Worm (Caenorhabditis elegans) whole organism, L4 larva: ENCODE results near the gene aat-3.
A peak's percentile ranks its signal among the peaks of the same experiment; 100 is the strongest.

Experiments used
- T20F7.1 ChIP-seq: fragments of 200-800 bp; sonication (Bioruptor generic); optimal IDR thresholded peaks from 2 replicates; lab custom pipeline; 2018; ENCODE audit warnings: mild to moderate bottlenecking, missing genetic modification characterization, missing compliant biosample characterization
- T26A8.4 ChIP-seq: fragments of 200-800 bp; sonication (Bioruptor generic); IDR thresholded peaks from 2 replicates; pipeline ENCODE4 v1.3.6; 2022; ENCODE audit warnings: missing genetic modification characterization, missing compliant biosample characterization
- Y105C5A.15 ChIP-seq: fragments of 200-800 bp; sonication (Bioruptor generic); IDR thresholded peaks from 2 replicates; pipeline ENCODE4 v1.3.6; 2022; ENCODE audit warnings: missing genetic modification characterization, missing compliant biosample characterization
- ZK337.2 ChIP-seq: fragments of 200-800 bp; sonication (Bioruptor generic); IDR thresholded peaks from 2 replicates; pipeline ENCODE4 v1.3.6; 2022; ENCODE audit warnings: missing genetic modification reagents, missing genetic modification characterization, missing compliant biosample characterization
- ZK546.5 ChIP-seq, 2 experiments: sonication (generic microtip); optimal IDR thresholded peaks; 2 replicates each; lab custom pipeline; 2017; ENCODE audit warnings: missing biosample characterization in 2 of 2, missing genetic modification characterization in 2 of 2
- aha-1 ChIP-seq: fragments of 150-350 bp; peaks from one replicate; lab custom pipeline; 2014; ENCODE audit warnings: missing biosample characterization, missing genetic modification characterization
- aly-2 ChIP-seq: sonication (generic microtip); optimal IDR thresholded peaks from 2 replicates; lab custom pipeline; 2018; ENCODE audit warnings: missing biosample characterization, missing genetic modification characterization
- ceh-20 ChIP-seq: fragments of 200-800 bp; sonication (Bioruptor generic); IDR thresholded peaks from 2 replicates; pipeline ENCODE4 v1.3.6; 2022; ENCODE audit warnings: missing genetic modification reagents, missing genetic modification characterization, missing compliant biosample characterization
- ceh-28 ChIP-seq: fragments of 150-350 bp; optimal IDR thresholded peaks from 2 replicates; lab custom pipeline; 2014; ENCODE audit warnings: missing biosample characterization, missing genetic modification reagents, missing genetic modification characterization
- ceh-44 ChIP-seq: fragments of 200-800 bp; sonication (Bioruptor generic); IDR thresholded peaks from 2 replicates; pipeline ENCODE4 v1.3.6; 2022; ENCODE audit warnings: missing genetic modification reagents, missing genetic modification characterization, missing compliant biosample characterization
- cey-2 ChIP-seq: sonication (generic microtip); optimal IDR thresholded peaks from 3 replicates; lab custom pipeline; 2017; ENCODE audit warnings: missing genetic modification characterization, mild to moderate bottlenecking, missing compliant biosample characterization, antibody characterized with exemption, borderline replicate concordance; ENCODE audit not compliant: insufficient read depth
- ctbp-1 ChIP-seq: fragments of 200-800 bp; sonication (Bioruptor generic); IDR thresholded peaks from 2 replicates; pipeline ENCODE4 v1.3.6; 2022; ENCODE audit warnings: missing genetic modification reagents, missing genetic modification characterization, missing compliant biosample characterization
- daf-8 ChIP-seq: fragments of 200-800 bp; sonication (Bioruptor generic); IDR thresholded peaks from 2 replicates; pipeline ENCODE4 v1.3.6; 2022; ENCODE audit warnings: missing genetic modification characterization, missing compliant biosample characterization
- dmd-6 ChIP-seq: fragments of 200-800 bp; sonication (Bioruptor generic); IDR thresholded peaks from 2 replicates; pipeline ENCODE4 v1.3.6; 2022; ENCODE audit warnings: missing genetic modification reagents, missing genetic modification characterization, missing compliant biosample characterization
- dmd-8 ChIP-seq: fragments of 200-800 bp; sonication (Bioruptor generic); IDR thresholded peaks from 2 replicates; pipeline ENCODE4 v1.3.6; 2022; ENCODE audit warnings: missing genetic modification characterization, missing compliant biosample characterization
- fos-1 ChIP-seq: fragments of 150-350 bp; optimal IDR thresholded peaks from 2 replicates; lab custom pipeline; 2014; ENCODE audit warnings: missing biosample characterization, missing genetic modification characterization
- gei-8 ChIP-seq: fragments of 200-800 bp; sonication (Bioruptor generic); optimal IDR thresholded peaks from 2 replicates; lab custom pipeline; 2018; ENCODE audit warnings: mild to moderate bottlenecking, missing genetic modification characterization, missing compliant biosample characterization
- hlh-30 ChIP-seq: sonication (generic microtip); optimal IDR thresholded peaks from 2 replicates; lab custom pipeline; 2017; ENCODE audit warnings: antibody characterized with exemption, mild to moderate bottlenecking, missing genetic modification characterization, missing compliant biosample characterization; ENCODE audit not compliant: insufficient read depth
- hmg-1.1 ChIP-seq: fragments of 200-800 bp; sonication (Bioruptor generic); IDR thresholded peaks from 2 replicates; pipeline ENCODE4 v1.3.6; 2022; ENCODE audit warnings: missing genetic modification reagents, missing genetic modification characterization, missing compliant biosample characterization
- jun-1 ChIP-seq: fragments of 150-350 bp; optimal IDR thresholded peaks from 2 replicates; lab custom pipeline; 2014; ENCODE audit warnings: missing biosample characterization, missing genetic modification reagents, missing genetic modification characterization
- lin-13 ChIP-seq: fragments of 150-350 bp; optimal IDR thresholded peaks from 2 replicates; lab custom pipeline; 2014; ENCODE audit warnings: missing biosample characterization, missing genetic modification reagents, missing genetic modification characterization
- lin-29 ChIP-seq: fragments of 200-800 bp; sonication (Bioruptor generic); IDR thresholded peaks from 2 replicates; pipeline ENCODE4 v1.3.6; 2022; ENCODE audit warnings: missing genetic modification reagents, missing genetic modification characterization, missing compliant biosample characterization
- lin-38 ChIP-seq: fragments of 200-800 bp; sonication (Bioruptor generic); IDR thresholded peaks from 2 replicates; pipeline ENCODE4 v1.3.6; 2022; ENCODE audit warnings: missing genetic modification reagents, missing genetic modification characterization, missing compliant biosample characterization
- mdl-1 ChIP-seq, 2 experiments: fragments of 150-350 bp in 1 of 2; sonication (generic microtip) in 1 of 2; optimal IDR thresholded peaks; 2 replicates each; lab custom pipeline; 2014 to 2017; ENCODE audit warnings: missing biosample characterization in 2 of 2, missing genetic modification characterization in 2 of 2
- mdt-29 ChIP-seq: fragments of 200-800 bp; sonication (Bioruptor generic); IDR thresholded peaks from 2 replicates; pipeline ENCODE4 v1.3.6; 2022; ENCODE audit warnings: missing genetic modification reagents, missing genetic modification characterization, missing compliant biosample characterization
- mep-1 ChIP-seq: fragments of 150-350 bp; sonication (generic microtip); optimal IDR thresholded peaks from 3 replicates; lab custom pipeline; 2014; ENCODE audit warnings: missing biosample characterization, missing genetic modification characterization
- mes-2 ChIP-seq: sonication (generic microtip); optimal IDR thresholded peaks from 2 replicates; lab custom pipeline; 2016; ENCODE audit warnings: missing genotype, mild to moderate bottlenecking, missing genetic modification characterization, missing compliant biosample characterization; ENCODE audit not compliant: poor library complexity, severe bottlenecking
- mxl-3 ChIP-seq: fragments of 200-800 bp; sonication (Bioruptor generic); optimal IDR thresholded peaks from 2 replicates; lab custom pipeline; 2018; ENCODE audit warnings: mild to moderate bottlenecking, missing genetic modification characterization, missing compliant biosample characterization
- nhr-10 ChIP-seq: fragments of 150-350 bp; optimal IDR thresholded peaks from 2 replicates; lab custom pipeline; 2014; ENCODE audit warnings: missing biosample characterization, missing genetic modification characterization
- nhr-111 ChIP-seq: fragments of 200-800 bp; sonication (Bioruptor generic); optimal IDR thresholded peaks from 2 replicates; lab custom pipeline; 2018; ENCODE audit warnings: mild to moderate bottlenecking, missing genetic modification characterization, missing compliant biosample characterization
- nhr-237 ChIP-seq: sonication (generic microtip); optimal IDR thresholded peaks from 2 replicates; lab custom pipeline; 2017; ENCODE audit warnings: missing biosample characterization, missing genetic modification characterization
- nhr-28 ChIP-seq: fragments of 150-350 bp; optimal IDR thresholded peaks from 2 replicates; lab custom pipeline; 2014; ENCODE audit warnings: missing biosample characterization, missing genetic modification characterization
- nhr-77 ChIP-seq: fragments of 150-350 bp; optimal IDR thresholded peaks from 2 replicates; lab custom pipeline; 2014; ENCODE audit warnings: missing biosample characterization, missing genetic modification characterization
- pha-4 ChIP-seq, 2 experiments: fragments of 150-350 bp in 1 of 2; fragments of 200-800 bp in 1 of 2; sonication (Bioruptor generic) in 1 of 2; IDR thresholded peaks in 1 of 2; optimal IDR thresholded peaks in 1 of 2; 2 replicates each; pipeline versions ENCODE4 v1.3.6 to Lab custom; 2014 to 2022; ENCODE audit warnings: missing genetic modification characterization in 2 of 2, missing genetic modification reagents in 2 of 2, missing biosample characterization in 1 of 2, missing compliant biosample characterization in 1 of 2
- php-3 ChIP-seq: fragments of 200-800 bp; sonication (Bioruptor generic); IDR thresholded peaks from 2 replicates; pipeline ENCODE4 v1.3.6; 2022; ENCODE audit warnings: missing genetic modification reagents, missing genetic modification characterization, missing compliant biosample characterization
- pqm-1 ChIP-seq: sonication (generic microtip); optimal IDR thresholded peaks from 2 replicates; lab custom pipeline; 2017; ENCODE audit warnings: missing biosample characterization, missing genetic modification characterization
- sdz-12 ChIP-seq: fragments of 200-800 bp; sonication (Bioruptor generic); optimal IDR thresholded peaks from 2 replicates; lab custom pipeline; 2018; ENCODE audit warnings: mild to moderate bottlenecking, missing genetic modification characterization, missing compliant biosample characterization
- set-16 ChIP-seq: fragments of 200-800 bp; sonication (Bioruptor generic); IDR thresholded peaks from 2 replicates; pipeline ENCODE4 v1.3.6; 2022; ENCODE audit warnings: missing genetic modification reagents, missing genetic modification characterization, missing compliant biosample characterization
- skn-1 ChIP-seq: fragments of 150-350 bp; optimal IDR thresholded peaks from 2 replicates; lab custom pipeline; 2014; ENCODE audit warnings: missing biosample characterization, missing genetic modification characterization
- spr-1 ChIP-seq: sonication (generic microtip); optimal IDR thresholded peaks from 2 replicates; lab custom pipeline; 2016; ENCODE audit warnings: mild to moderate bottlenecking, missing genetic modification characterization, missing compliant biosample characterization
- spr-3 ChIP-seq: fragments of 200-800 bp; sonication (Bioruptor generic); optimal IDR thresholded peaks from 2 replicates; lab custom pipeline; 2018; ENCODE audit warnings: mild to moderate bottlenecking, missing genetic modification characterization, missing compliant biosample characterization
- tag-97 ChIP-seq: fragments of 200-800 bp; sonication (Bioruptor generic); IDR thresholded peaks from 2 replicates; pipeline ENCODE4 v1.3.6; 2022; ENCODE audit warnings: missing genetic modification characterization, missing compliant biosample characterization
- tra-1 ChIP-seq: fragments of 200-800 bp; sonication (Bioruptor generic); IDR thresholded peaks from 2 replicates; pipeline ENCODE4 v1.3.6; 2022; ENCODE audit warnings: missing genetic modification reagents, missing genetic modification characterization, missing compliant biosample characterization
- unc-39 ChIP-seq: sonication (generic microtip); optimal IDR thresholded peaks from 2 replicates; lab custom pipeline; 2017; ENCODE audit warnings: missing biosample characterization, missing genetic modification characterization
- unc-62 ChIP-seq, 3 experiments: fragments of 150-350 bp in 1 of 3; sonication (generic microtip); optimal IDR thresholded peaks in 2 of 3; peaks in 1 of 3; 1 replicate in 1 of 3; 2 replicates in 2 of 3; lab custom pipeline; 2014 to 2017; ENCODE audit warnings: missing biosample characterization in 3 of 3, missing genetic modification characterization in 3 of 3, missing genetic modification reagents in 3 of 3, missing genotype in 1 of 3
- vab-7 ChIP-seq: fragments of 200-800 bp; sonication (Bioruptor generic); IDR thresholded peaks from 2 replicates; pipeline ENCODE4 v1.3.6; 2022; ENCODE audit warnings: missing genetic modification reagents, missing genetic modification characterization, missing compliant biosample characterization
- zag-1 ChIP-seq: fragments of 150-350 bp; optimal IDR thresholded peaks from 2 replicates; lab custom pipeline; 2014; ENCODE audit warnings: missing biosample characterization, missing genetic modification characterization
- zfp-3 ChIP-seq: fragments of 200-800 bp; sonication (Bioruptor generic); conservative IDR thresholded peaks from 2 replicates; pipeline ENCODE4 v1.3.6; 2022; ENCODE audit warnings: missing genetic modification reagents, missing genetic modification characterization, missing compliant biosample characterization

The aat-3 gene

ce11 chrX:2567761-2568160 is 15.7 kb downstream of the aat-3 start:
- TF ChIP-seq vab-7 (GFP tag; lab: Robert Waterston, UW) (no peak), dmd-6 (0 out of 2 replicates have a peak, but pooled peaks have one; percentile 36), nhr-28 (peak; percentile 12)
- TF ChIP-seq, all 104 proteins: peak for 2

DNA sequence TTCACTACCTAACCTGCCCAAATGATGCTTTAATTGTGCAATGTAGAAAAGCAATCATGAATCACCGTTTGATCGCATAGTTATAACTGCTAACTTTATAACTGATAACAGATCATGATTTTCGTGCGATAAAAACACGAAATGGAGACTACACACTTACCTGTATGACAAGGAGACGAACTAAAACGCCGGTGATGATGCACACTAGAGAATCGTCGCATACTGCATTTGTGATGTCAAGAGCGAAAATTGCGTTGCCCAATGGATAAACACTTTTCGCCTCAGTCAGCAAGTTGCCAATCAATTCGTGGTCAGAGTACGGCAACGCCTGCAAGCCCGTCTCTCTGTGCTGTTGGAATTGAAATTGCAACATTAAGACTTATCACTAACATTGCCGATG is 17.0 kb downstream of the aat-3 start:
- TF ChIP-seq spr-3 (GFP tag; lab: Kevin White, UChicago) (no peak), aly-2 (no peak), unc-39 (tag; lab: Kevin White, UChicago) (no peak), pha-4 (GFP tag; IDR thresholded peaks at IDR 0.05; lab: Robert Waterston, UW) (no peak), pha-4 (tag; optimal IDR thresholded peaks at IDR 0.05; lab: Kevin White, UChicago) (no peak), spr-1 (tag; lab: Kevin White, UChicago) (no peak), mes-2 (tag; lab: Kevin White, UChicago) (peak; percentile 15), T26A8.4 (GFP tag; lab: Robert Waterston, UW) (no peak), jun-1 (no peak), gei-8 (GFP tag; lab: Kevin White, UChicago) (peak; percentile 75), mep-1 (tag; lab: Kevin White, UChicago) (peak; percentile 44), ZK546.5 (tag; optimal IDR thresholded peaks at IDR 0.05; lab: Kevin White, UChicago) (no peak), nhr-237 (tag; lab: Kevin White, UChicago) (no peak), lin-29 (GFP tag; lab: Robert Waterston, UW) (no peak), aha-1 (tag; lab: Kevin White, UChicago) (peak; percentile 86), php-3 (GFP tag; lab: Robert Waterston, UW) (peak; percentile 88), zag-1 (tag; lab: Kevin White, UChicago) (no peak), nhr-111 (GFP tag; lab: Kevin White, UChicago) (no peak), cey-2 (tag; lab: Kevin White, UChicago) (no peak), dmd-6 (peak; percentile 98), daf-8 (GFP tag; lab: Robert Waterston, UW) (no peak), Y105C5A.15 (GFP tag; lab: Robert Waterston, UW) (no peak), mdt-29 (peak; percentile 68; the same call in 1 of the 2 replicates), mdl-1 (tag; optimal IDR thresholded peaks at IDR 0.05; lab: Kevin White, UChicago) (peak in 1 of 2 experiments; percentile 46), ZK337.2 (no peak), nhr-28 (peak; percentile 99), nhr-10 (peak; percentile 12), ceh-44 (GFP tag; lab: Robert Waterston, UW) (no peak), zfp-3 (GFP tag; lab: Robert Waterston, UW) (0 out of 2 replicates have a peak, but pooled peaks have one; percentile 23), dmd-8 (GFP tag; lab: Robert Waterston, UW) (no peak), pqm-1 (tag; lab: Kevin White, UChicago) (peak; percentile 94), sdz-12 (GFP tag; lab: Kevin White, UChicago) (no peak), unc-62 (GFP tag; optimal IDR thresholded peaks at IDR 0.05 in 1 of 2; lab: Kevin White, UChicago) (peak in 1 of 2 experiments; percentile 57), unc-62 (tag; optimal IDR thresholded peaks at IDR 0.05; lab: Kevin White, UChicago) (no peak), tag-97 (GFP tag; lab: Robert Waterston, UW) (no peak), ceh-20 (GFP tag; lab: Robert Waterston, UW) (no peak), nhr-77 (tag; lab: Kevin White, UChicago) (peak; percentile 87), set-16 (no peak), ctbp-1 (GFP tag; lab: Robert Waterston, UW) (no peak), mxl-3 (peak; percentile 39), skn-1 (tag; lab: Kevin White, UChicago) (no peak), hmg-1.1 (GFP tag; lab: Robert Waterston, UW) (peak; percentile 36; the same call in 1 of the 2 replicates), tra-1 (GFP tag; lab: Robert Waterston, UW) (peak; percentile 90), fos-1 (tag; lab: Kevin White, UChicago) (no peak), ceh-28 (tag; lab: Kevin White, UChicago) (no peak), lin-38 (no peak), lin-13 (GFP tag; lab: Kevin White, UChicago) (no peak), T20F7.1 (peak; percentile 48), hlh-30 (tag; lab: Kevin White, UChicago) (peak; percentile 26)
